Worm (Caenorhabditis elegans) whole organism, L1 larva: Measurements from ENCODE around the gene F54C8.1.

Source experiments
- ama-1 ChIP-seq: fragments of 150-350 bp; optimal IDR thresholded peaks from 2 replicates; lab custom pipeline; 2014
- egl-13 ChIP-seq: sonication (generic microtip); optimal IDR thresholded peaks from 2 replicates; lab custom pipeline; 2016; ENCODE audit warnings: missing genotype, missing genetic modification reagents, missing genetic modification characterization, missing compliant biosample characterization
- jun-1 ChIP-seq: fragments of 150-350 bp; optimal IDR thresholded peaks from 2 replicates; lab custom pipeline; 2014; ENCODE audit warnings: missing biosample characterization, missing genetic modification reagents, missing genetic modification characterization
- lir-3 ChIP-seq: sonication (generic microtip); optimal IDR thresholded peaks from 2 replicates; lab custom pipeline; 2016; ENCODE audit warnings: mild to moderate bottlenecking, missing genetic modification characterization, moderate library complexity, missing compliant biosample characterization; ENCODE audit not compliant: poor library complexity
- nhr-237 ChIP-seq: fragments of 150-350 bp; optimal IDR thresholded peaks from 2 replicates; lab custom pipeline; 2014; ENCODE audit warnings: missing biosample characterization, missing genetic modification characterization
- nhr-76 ChIP-seq: sonication (generic microtip); optimal IDR thresholded peaks from 2 replicates; lab custom pipeline; 2017; ENCODE audit warnings: missing biosample characterization, missing genetic modification characterization
- skn-1 ChIP-seq: fragments of 150-350 bp; optimal IDR thresholded peaks from 2 replicates; lab custom pipeline; 2014; ENCODE audit warnings: missing biosample characterization, missing genetic modification characterization
- snpc-4 ChIP-seq: fragments of 150-350 bp; optimal IDR thresholded peaks from 2 replicates; lab custom pipeline; 2014; ENCODE audit warnings: missing biosample characterization, missing genetic modification characterization
- sptf-1 ChIP-seq: fragments of 150-350 bp; optimal IDR thresholded peaks from 2 replicates; lab custom pipeline; 2014; ENCODE audit warnings: missing biosample characterization, missing genetic modification characterization
- unc-130 ChIP-seq: fragments of 150-350 bp; optimal IDR thresholded peaks from 2 replicates; lab custom pipeline; 2017; ENCODE audit warnings: missing biosample characterization, missing genetic modification characterization, inconsistent platforms
- unc-62 ChIP-seq: fragments of 150-350 bp; optimal IDR thresholded peaks from 2 replicates; lab custom pipeline; 2014; ENCODE audit warnings: missing biosample characterization, missing genetic modification reagents, missing genetic modification characterization
- zag-1 ChIP-seq: fragments of 150-350 bp; optimal IDR thresholded peaks from 2 replicates; lab custom pipeline; 2014; ENCODE audit warnings: missing biosample characterization, missing genetic modification characterization
- ztf-11 ChIP-seq, 2 experiments: sonication (generic microtip); optimal IDR thresholded peaks; 2 replicates each; lab custom pipeline; 2016 to 2017; ENCODE audit warnings: missing genetic modification characterization in 2 of 2, missing biosample characterization in 1 of 2, missing compliant biosample characterization in 1 of 2
- ztf-4 ChIP-seq: fragments of 150-350 bp; optimal IDR thresholded peaks from 2 replicates; lab custom pipeline; 2014; ENCODE audit warnings: missing biosample characterization, missing genetic modification characterization

DNA sequence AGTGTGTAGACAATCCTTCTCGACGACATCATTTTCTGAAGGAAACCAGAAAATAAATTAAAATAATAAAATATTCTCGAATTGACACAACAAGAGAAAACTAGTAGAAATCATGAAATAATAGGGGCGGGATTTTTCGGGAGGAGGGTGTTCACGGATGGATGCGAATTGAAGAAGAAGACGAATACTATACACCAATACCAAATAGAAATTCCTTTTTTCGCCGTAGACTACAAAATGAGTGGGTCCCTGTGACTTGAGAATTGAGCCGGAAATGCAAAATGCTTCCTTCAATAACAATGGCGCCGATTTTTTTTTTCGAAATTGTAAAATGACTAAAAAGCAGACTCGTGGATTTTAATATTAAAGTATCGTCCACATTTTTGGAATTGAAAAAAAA is 38.5 kb upstream of the F54C8.1 start, which contains the start of gene nlp-48:
- TF ChIP-seq lir-3 (tag; lab: Kevin White, UChicago) (no peak), nhr-76 (tag; lab: Kevin White, UChicago) (no peak), nhr-237 (no peak), skn-1 (no peak), unc-130 (tag; lab: Kevin White, UChicago) (no peak), unc-62 (no peak), zag-1 (no peak), sptf-1 (no peak), snpc-4 (tag; lab: Kevin White, UChicago) (no peak), egl-13 (tag; lab: Kevin White, UChicago) (no peak), ztf-11 (tag; optimal IDR thresholded peaks at IDR 0.05; lab: Kevin White, UChicago) (no peak), ama-1 (lab: Kevin White, UChicago) (no peak), ztf-4 (tag; lab: Kevin White, UChicago) (no peak), jun-1 (tag; lab: Kevin White, UChicago) (no peak)
